Worm (Caenorhabditis elegans): Measurements from ENCODE around the gene clec-218.

DNA sequence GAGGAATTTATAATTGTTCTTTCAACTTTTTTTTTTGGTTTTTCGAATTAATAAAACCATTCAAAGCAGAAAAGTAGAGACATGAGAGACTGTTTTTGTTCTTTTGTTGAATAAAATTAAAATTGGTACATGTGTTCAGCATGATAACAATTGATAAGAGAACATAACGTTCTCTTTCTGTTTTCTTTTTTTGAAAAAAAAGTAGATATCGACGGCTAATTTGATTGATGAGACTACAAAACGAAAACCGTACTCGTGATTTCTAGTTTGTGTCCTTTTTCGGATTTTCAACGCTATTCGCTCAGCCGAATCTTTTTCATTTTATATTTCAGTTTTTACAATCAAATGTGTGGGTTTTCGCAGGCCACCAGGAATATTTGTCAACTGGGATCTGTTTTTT, 37.7 kb downstream of the clec-218 start, which contains the start of gene C08D8.1:
- TF ChIP-seq ama-1 (optimal IDR thresholded peaks at IDR 0.05) = no peak
- TF ChIP-seq mml-1 (tag; optimal IDR thresholded peaks at IDR 0.05) = no peak
- no peak for TF ChIP-seq ztf-11 (tag; optimal IDR thresholded peaks at IDR 0.05)
- no peak for TF ChIP-seq lsy-12 (tag; optimal IDR thresholded peaks at IDR 0.05)
- no peak for TF ChIP-seq pqm-1 (tag; optimal IDR thresholded peaks at IDR 0.05)
- no peak for TF ChIP-seq nhr-25 (tag; optimal IDR thresholded peaks at IDR 0.05)
- no peak for TF ChIP-seq fkh-10 (GFP tag; optimal IDR thresholded peaks at IDR 0.05)
- no peak for TF ChIP-seq aly-2 (tag; optimal IDR thresholded peaks at IDR 0.05)
- no peak for TF ChIP-seq nhr-237 (tag; optimal IDR thresholded peaks at IDR 0.05)
- no peak for TF ChIP-seq lin-39 (tag; optimal IDR thresholded peaks at IDR 0.05)

Data from whole organism, L3 larva.